Fruit fly (Drosophila melanogaster) whole organism, embryonic: Measurements from ENCODE around the gene Lcp65Aa.
A peak's percentile ranks its signal among the peaks of the same experiment; 100 is the strongest.

Experiments
- Blimp-1 ChIP-seq: fragments of 200-800 bp; sonication (Bioruptor generic); optimal IDR thresholded peaks from 3 replicates; lab custom pipeline; 2018; ENCODE audit warnings: missing biosample characterization, missing genetic modification characterization, mild to moderate bottlenecking, moderate library complexity, missing genetic modification reagents
- BtbVII ChIP-seq: fragments of 200-800 bp; sonication (Bioruptor generic); optimal IDR thresholded peaks from 3 replicates; lab custom pipeline; 2017; ENCODE audit warnings: missing biosample characterization, mild to moderate bottlenecking, missing genetic modification characterization
- CG10959 ChIP-seq: fragments of 200-800 bp; sonication (Bioruptor generic); IDR thresholded peaks from 2 replicates; pipeline ENCODE4 v1.3.6; 2022; ENCODE audit warnings: missing biosample characterization, missing genetic modification characterization
- CG11093 ChIP-seq: fragments of 200-800 bp; sonication (Bioruptor generic); IDR thresholded peaks from 3 replicates; pipeline ENCODE4 v1.3.6; 2022; ENCODE audit warnings: missing biosample characterization, missing genetic modification characterization
- CG11695 ChIP-seq: fragments of 200-800 bp; sonication (Bioruptor generic); IDR thresholded peaks from 3 replicates; pipeline ENCODE4 v1.3.6; 2022; ENCODE audit warnings: missing biosample characterization, missing genetic modification characterization
- CG13287 ChIP-seq: fragments of 200-800 bp; sonication (Bioruptor generic); IDR thresholded peaks from 2 replicates; pipeline ENCODE4 v1.3.6; 2022; ENCODE audit warnings: missing biosample characterization, missing genetic modification characterization; ENCODE audit not compliant: partially characterized antibody
- CG13296 ChIP-seq: fragments of 200-800 bp; sonication (Bioruptor generic); optimal IDR thresholded peaks from 3 replicates; lab custom pipeline; 2018; ENCODE audit warnings: missing biosample characterization, mild to moderate bottlenecking, missing genetic modification characterization
- CG13424 ChIP-seq: fragments of 200-800 bp; sonication (Bioruptor generic); optimal IDR thresholded peaks from 2 replicates; lab custom pipeline; 2019; ENCODE audit warnings: missing biosample characterization, mild to moderate bottlenecking, missing genetic modification characterization, moderate library complexity
- CG13775 ChIP-seq: fragments of 200-800 bp; sonication (Bioruptor generic); optimal IDR thresholded peaks from 3 replicates; lab custom pipeline; 2017; ENCODE audit warnings: missing biosample characterization, mild to moderate bottlenecking, missing genetic modification characterization
- CG15479 ChIP-seq: fragments of 200-800 bp; sonication (Bioruptor generic); optimal IDR thresholded peaks from 3 replicates; lab custom pipeline; 2019; ENCODE audit warnings: missing biosample characterization, mild to moderate bottlenecking, missing genetic modification characterization, moderate library complexity
- CG15696 ChIP-seq: fragments of 200-800 bp; sonication (Bioruptor generic); optimal IDR thresholded peaks from 2 replicates; lab custom pipeline; 2019; ENCODE audit warnings: missing biosample characterization, mild to moderate bottlenecking, missing genetic modification characterization, moderate library complexity
- CG18599 ChIP-seq: fragments of 200-800 bp; sonication (Bioruptor generic); optimal IDR thresholded peaks from 3 replicates; lab custom pipeline; 2017; ENCODE audit warnings: missing biosample characterization, missing genetic modification characterization, mild to moderate bottlenecking, moderate library complexity, missing genetic modification reagents
- CG30403 ChIP-seq: fragments of 200-800 bp; sonication (Bioruptor generic); optimal IDR thresholded peaks from 3 replicates; lab custom pipeline; 2016; ENCODE audit warnings: missing biosample characterization, missing genetic modification characterization
- CG3065 ChIP-seq: fragments of 200-800 bp; sonication (Bioruptor generic); optimal IDR thresholded peaks from 2 replicates; lab custom pipeline; 2016; ENCODE audit warnings: missing biosample characterization, missing genetic modification characterization
- CG33213 ChIP-seq: fragments of 200-800 bp; sonication (Bioruptor generic); optimal IDR thresholded peaks from 3 replicates; lab custom pipeline; 2016; ENCODE audit warnings: missing biosample characterization, missing genetic modification characterization
- CG4282 ChIP-seq: fragments of 200-800 bp; sonication (Bioruptor generic); optimal IDR thresholded peaks from 2 replicates; lab custom pipeline; 2016; ENCODE audit warnings: missing biosample characterization, missing genetic modification characterization
- CG6683 ChIP-seq: fragments of 200-800 bp; sonication (Bioruptor generic); optimal IDR thresholded peaks from 2 replicates; lab custom pipeline; 2017; ENCODE audit warnings: missing biosample characterization, mild to moderate bottlenecking, missing genetic modification characterization, missing genetic modification reagents
- CG7357 ChIP-seq: fragments of 200-800 bp; sonication (Bioruptor generic); IDR thresholded peaks from 3 replicates; pipeline ENCODE4 v1.3.6; 2022; ENCODE audit warnings: missing biosample characterization, missing genetic modification characterization
- CG7963 ChIP-seq: fragments of 200-800 bp; sonication (Bioruptor generic); IDR thresholded peaks from 3 replicates; pipeline ENCODE4 v1.3.6; 2022; ENCODE audit warnings: missing biosample characterization, missing genetic modification characterization; ENCODE audit not compliant: partially characterized antibody
- CG9437 ChIP-seq: fragments of 200-800 bp; sonication (Bioruptor generic); optimal IDR thresholded peaks from 2 replicates; lab custom pipeline; 2018; ENCODE audit warnings: missing biosample characterization, mild to moderate bottlenecking, missing genetic modification characterization
- CG9876 ChIP-seq: fragments of 200-800 bp; sonication (Bioruptor generic); optimal IDR thresholded peaks from 2 replicates; lab custom pipeline; 2016; ENCODE audit warnings: missing biosample characterization, missing genetic modification characterization
- Camta ChIP-seq: fragments of 200-800 bp; sonication (Bioruptor generic); optimal IDR thresholded peaks from 2 replicates; lab custom pipeline; 2016; ENCODE audit warnings: missing biosample characterization, missing genetic modification characterization
- Chrac-16 ChIP-seq: fragments of 200-800 bp; sonication (Bioruptor generic); optimal IDR thresholded peaks from 3 replicates; lab custom pipeline; 2016; ENCODE audit warnings: missing biosample characterization, missing genetic modification characterization
- Dll ChIP-seq: fragments of 200-800 bp; sonication (Bioruptor generic); IDR thresholded peaks from 4 replicates; pipeline ENCODE4 v1.3.6; 2022; ENCODE audit warnings: missing biosample characterization, missing genetic modification characterization; ENCODE audit not compliant: partially characterized antibody
- Rfx ChIP-seq: fragments of 200-800 bp; sonication (Bioruptor generic); IDR thresholded peaks from 2 replicates; pipeline ENCODE4 v1.3.6; 2022; ENCODE audit warnings: missing biosample characterization, missing genetic modification characterization
- bbx ChIP-seq: fragments of 200-800 bp; sonication (Bioruptor generic); IDR thresholded peaks from 2 replicates; pipeline ENCODE4 v1.3.6; 2022; ENCODE audit warnings: missing biosample characterization, missing genetic modification characterization; ENCODE audit not compliant: partially characterized antibody
- crol ChIP-seq: fragments of 200-800 bp; sonication (Bioruptor generic); IDR thresholded peaks from 2 replicates; pipeline ENCODE4 v1.3.6; 2022; ENCODE audit warnings: missing biosample characterization, missing genetic modification characterization
- dpn ChIP-seq, 2 experiments: fragments of 200-800 bp; sonication (Bioruptor generic); optimal IDR thresholded peaks; 3 replicates each; lab custom pipeline; 2016; ENCODE audit warnings: missing biosample characterization in 2 of 2, missing genetic modification characterization in 2 of 2
- gsb ChIP-seq: fragments of 200-800 bp; sonication (Bioruptor generic); IDR thresholded peaks from 2 replicates; pipeline ENCODE4 v1.3.6; 2022; ENCODE audit warnings: missing biosample characterization, missing genetic modification characterization
- gsb-n ChIP-seq: fragments of 200-800 bp; sonication (Bioruptor generic); optimal IDR thresholded peaks from 3 replicates; lab custom pipeline; 2018; ENCODE audit warnings: missing biosample characterization, mild to moderate bottlenecking, missing genetic modification characterization
- hkb ChIP-seq, 2 experiments: fragments of 200-800 bp in 1 of 2; fragments of >200 bp in 1 of 2; sonication (Bioruptor generic) in 1 of 2; IDR thresholded peaks in 1 of 2; optimal IDR thresholded peaks in 1 of 2; 2 replicates each; pipeline versions ENCODE4 v1.3.6 to Lab custom; 2017 to 2022; ENCODE audit warnings: missing biosample characterization in 1 of 2, missing genetic modification characterization in 1 of 2
- hth ChIP-seq: fragments of >200 bp; optimal IDR thresholded peaks from 2 replicates; lab custom pipeline; 2017; ENCODE audit warnings: inconsistent platforms
- ken ChIP-seq: fragments of 200-800 bp; sonication (Bioruptor generic); IDR thresholded peaks from 3 replicates; pipeline ENCODE4 v1.3.6; 2022; ENCODE audit warnings: missing biosample characterization, missing genetic modification characterization
- klu ChIP-seq: fragments of 200-800 bp; sonication (Bioruptor generic); IDR thresholded peaks from 2 replicates; pipeline ENCODE4 v1.3.6; 2022; ENCODE audit warnings: missing biosample characterization, missing genetic modification characterization
- mam ChIP-seq: fragments of 200-800 bp; sonication (Bioruptor generic); optimal IDR thresholded peaks from 3 replicates; lab custom pipeline; 2016; ENCODE audit warnings: missing biosample characterization, missing genetic modification characterization
- nmo ChIP-seq: fragments of 200-800 bp; sonication (Bioruptor generic); optimal IDR thresholded peaks from 2 replicates; lab custom pipeline; 2018; ENCODE audit warnings: missing biosample characterization, mild to moderate bottlenecking, missing genetic modification characterization, moderate library complexity
- org-1 ChIP-seq: fragments of 200-800 bp; sonication (Bioruptor generic); optimal IDR thresholded peaks from 2 replicates; lab custom pipeline; 2017; ENCODE audit warnings: missing biosample characterization, missing genetic modification characterization
- peb ChIP-seq: fragments of 200-800 bp; sonication (Bioruptor generic); IDR thresholded peaks from 2 replicates; pipeline ENCODE4 v1.3.6; 2022; ENCODE audit warnings: missing biosample characterization, missing genetic modification characterization
- pita ChIP-seq: fragments of 200-800 bp; sonication (Bioruptor generic); optimal IDR thresholded peaks from 2 replicates; lab custom pipeline; 2017; ENCODE audit warnings: missing biosample characterization, mild to moderate bottlenecking, missing genetic modification characterization
- prd ChIP-seq, 3 experiments: fragments of >200 bp in 2 of 3; fragments of 200-800 bp in 1 of 3; sonication (Bioruptor generic) in 1 of 3; optimal IDR thresholded peaks in 2 of 3; IDR thresholded peaks in 1 of 3; 2 replicates in 2 of 3; 3 replicates in 1 of 3; pipeline versions ENCODE4 v1.3.6 to Lab custom; 2017 to 2022; ENCODE audit warnings: missing biosample characterization in 1 of 3, missing genetic modification characterization in 1 of 3
- pzg ChIP-seq: fragments of 200-800 bp; sonication (Bioruptor generic); optimal IDR thresholded peaks from 3 replicates; lab custom pipeline; 2018; ENCODE audit warnings: missing biosample characterization, mild to moderate bottlenecking, missing genetic modification characterization, moderate library complexity
- scrt ChIP-seq: fragments of 200-800 bp; sonication (Bioruptor generic); optimal IDR thresholded peaks from 2 replicates; lab custom pipeline; 2018; ENCODE audit warnings: missing biosample characterization, mild to moderate bottlenecking, missing genetic modification characterization, moderate library complexity
- slbo ChIP-seq: fragments of 200-800 bp; sonication (Bioruptor generic); IDR thresholded peaks from 2 replicates; pipeline ENCODE4 v1.3.6; 2022; ENCODE audit warnings: missing biosample characterization, missing genetic modification characterization
- toy ChIP-seq: fragments of 200-800 bp; sonication (Bioruptor generic); IDR thresholded peaks from 2 replicates; pipeline ENCODE4 v1.3.6; 2022; ENCODE audit warnings: missing biosample characterization, missing genetic modification characterization
- trem ChIP-seq: fragments of 200-800 bp; optimal IDR thresholded peaks from 3 replicates; lab custom pipeline; 2019; ENCODE audit warnings: missing biosample characterization, mild to moderate bottlenecking, missing genetic modification characterization, moderate library complexity
- ttk ChIP-seq: fragments of 200-800 bp; sonication (Bioruptor generic); IDR thresholded peaks from 2 replicates; pipeline ENCODE4 v2.1.2; 2022; ENCODE audit warnings: missing biosample characterization, missing genetic modification characterization
- wdn ChIP-seq: fragments of 200-800 bp; sonication (Bioruptor generic); IDR thresholded peaks from 2 replicates; pipeline ENCODE4 v1.3.6; 2022; ENCODE audit warnings: missing biosample characterization, missing genetic modification characterization
- zen2 ChIP-seq: fragments of 200-800 bp; sonication (Bioruptor generic); IDR thresholded peaks from 3 replicates; pipeline ENCODE4 v1.3.6; 2022; ENCODE audit warnings: missing biosample characterization, missing genetic modification characterization; ENCODE audit not compliant: partially characterized antibody

Gene Lcp65Aa

dm6 chr3L:6162483-6163128 is 11.5 kb downstream of the Lcp65Aa start, which contains the start of gene Prdm13 (continued):
- TF ChIP-seq zen2 (GFP tag; lab: Robert Waterston, UW) (no peak), pita (GFP tag; lab: Kevin White, UChicago) (no peak), CG13424 (tag; lab: Kevin White, UChicago) (no peak), CG9876 (GFP tag; lab: Kevin White, UChicago) (no peak), CG11093 (no peak), ttk (GFP tag; lab: Robert Waterston, UW) (no peak), CG6683 (no peak), CG9437 (GFP tag; lab: Kevin White, UChicago) (no peak), nmo (GFP tag; lab: Kevin White, UChicago) (no peak), CG18599 (GFP tag; lab: Kevin White, UChicago) (no peak), dpn (GFP tag; optimal IDR thresholded peaks at IDR 0.05; lab: Kevin White, UChicago) (no peak), crol (GFP tag; lab: Robert Waterston, UW) (peak; percentile 27; the same call in 1 of the 2 replicates), hth (lab: Kevin White, UChicago) (no peak), gsb-n (tag; lab: Kevin White, UChicago) (peak; percentile 50), CG7357 (GFP tag; lab: Robert Waterston, UW) (no peak), CG13775 (GFP tag; lab: Kevin White, UChicago) (no peak), CG4282 (GFP tag; lab: Kevin White, UChicago) (no peak)

dm6 chr3L:6173826-6174255 is 22.7 kb downstream of the Lcp65Aa start, which contains the start of the genes fmt and CG7376:
fmt (minus strand) TSS chr3L:6173880.
CG7376 (plus strand) TSS chr3L:6174248.
- TF ChIP-seq CG15696 (tag; lab: Kevin White, UChicago) (peak; percentile 34), BtbVII (GFP tag; lab: Kevin White, UChicago) (no peak), Rfx (GFP tag; lab: Robert Waterston, UW) (no peak), gsb (GFP tag; lab: Robert Waterston, UW) (no peak), peb (GFP tag; lab: Robert Waterston, UW) (no peak), CG33213 (GFP tag; lab: Kevin White, UChicago) (no peak), slbo (peak; percentile 61), Chrac-16 (GFP tag; lab: Kevin White, UChicago) (peak; percentile 4), prd (optimal IDR thresholded peaks at IDR 0.05; lab: Kevin White, UChicago) (no peak), prd (GFP tag; IDR thresholded peaks at IDR 0.05; lab: Robert Waterston, UW) (peak; percentile 35; the same call in 1 of the 3 replicates), CG9876 (GFP tag; lab: Kevin White, UChicago) (no peak), toy (GFP tag; lab: Robert Waterston, UW) (no peak), klu (no peak), Blimp-1 (no peak), CG13424 (tag; lab: Kevin White, UChicago) (peak; percentile 58), bbx (GFP tag; lab: Robert Waterston, UW) (peak; percentile 71), CG15479 (peak; percentile 36), ken (GFP tag; lab: Robert Waterston, UW) (no peak), wdn (GFP tag; lab: Robert Waterston, UW) (no peak), CG13296 (GFP tag; lab: Kevin White, UChicago) (no peak), CG7963 (GFP tag; lab: Robert Waterston, UW) (peak; percentile 85), CG30403 (GFP tag; lab: Kevin White, UChicago) (peak; percentile 48), CG13287 (GFP tag; lab: Robert Waterston, UW) (peak; percentile 70), trem (tag; lab: Kevin White, UChicago) (peak; percentile 72), CG11695 (GFP tag; lab: Robert Waterston, UW) (no peak), org-1 (GFP tag; lab: Kevin White, UChicago) (no peak), hkb (optimal IDR thresholded peaks at IDR 0.05; lab: Kevin White, UChicago) (peak; percentile 37), hkb (GFP tag; IDR thresholded peaks at IDR 0.05; lab: Robert Waterston, UW) (no peak), CG10959 (no peak), Dll (GFP tag; lab: Robert Waterston, UW) (peak; percentile 74; the same call in 3 of the 4 replicates), Camta (GFP tag; lab: Kevin White, UChicago) (no peak), CG3065 (no peak), pzg (GFP tag; lab: Kevin White, UChicago) (peak; percentile 43), scrt (GFP tag; lab: Kevin White, UChicago) (no peak), mam (GFP tag; lab: Kevin White, UChicago) (peak; percentile 3)
